Worm (Caenorhabditis elegans): ENCODE results near the gene C09G1.2.

The C09G1.2 gene

ce11 chrX:15997153-15997552, 14.6 kb upstream of the C09G1.2 start:
- TF ChIP-seq pes-1 (GFP tag; IDR thresholded peaks at IDR 0.05) = no peak
- no peak for TF ChIP-seq hnd-1 (tag; optimal IDR thresholded peaks at IDR 0.05)
- TF ChIP-seq hmbx-1 (tag; optimal IDR thresholded peaks at IDR 0.05) = no peak
- TF ChIP-seq hmg-4 (GFP tag; optimal IDR thresholded peaks at IDR 0.05) = no peak
- no peak for TF ChIP-seq B0310.2 (tag; optimal IDR thresholded peaks at IDR 0.05)
- no peak for TF ChIP-seq aly-1 (tag; optimal IDR thresholded peaks at IDR 0.05)
- no peak for TF ChIP-seq ets-7 (tag; optimal IDR thresholded peaks at IDR 0.05)
- no peak for TF ChIP-seq scrt-1 (GFP tag; IDR thresholded peaks at IDR 0.05)

DNA sequence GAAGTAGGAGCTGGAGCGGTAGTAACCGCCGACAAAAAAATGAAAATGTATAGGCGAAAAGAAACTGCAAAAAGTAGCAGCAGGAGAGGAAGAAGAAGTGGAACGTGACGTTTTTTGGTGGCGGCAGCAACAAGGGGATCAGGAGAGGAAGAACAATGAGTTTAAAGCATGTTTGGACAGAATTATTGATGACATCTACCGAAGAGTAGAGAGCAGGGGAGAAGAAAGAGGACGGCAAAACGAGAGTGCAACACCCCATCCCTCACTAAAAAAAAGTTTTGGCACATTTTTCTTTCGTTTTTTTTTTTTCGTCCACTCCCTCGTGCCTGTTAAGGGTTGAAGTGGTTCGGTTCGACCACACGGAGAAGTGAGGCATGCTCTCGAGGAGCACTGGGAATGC, 11.4 kb upstream of the C09G1.2 start:
- TF ChIP-seq tbx-11 (GFP tag; IDR thresholded peaks at IDR 0.05) (no peak), flt-1 (GFP tag; IDR thresholded peaks at IDR 0.05) (no peak), hmg-4 (GFP tag; optimal IDR thresholded peaks at IDR 0.05) (no peak), pes-1 (GFP tag; IDR thresholded peaks at IDR 0.05) (no peak), scrt-1 (GFP tag; IDR thresholded peaks at IDR 0.05) (no peak), hnd-1 (tag; optimal IDR thresholded peaks at IDR 0.05) (no peak), aly-1 (tag; optimal IDR thresholded peaks at IDR 0.05) (no peak), F13C5.2 (tag; optimal IDR thresholded peaks at IDR 0.05) (no peak), ceh-36 (tag; optimal IDR thresholded peaks at IDR 0.05) (no peak), ama-1 (optimal IDR thresholded peaks at IDR 0.05) (no peak), sea-1 (GFP tag; conservative IDR thresholded peaks at IDR 0.05) (no peak), ets-7 (tag; optimal IDR thresholded peaks at IDR 0.05) (no peak), B0310.2 (tag; optimal IDR thresholded peaks at IDR 0.05) (no peak), ceh-13 (GFP tag; optimal IDR thresholded peaks at IDR 0.05) (no peak), tra-4 (tag; optimal IDR thresholded peaks at IDR 0.05) (no peak), hmbx-1 (tag; optimal IDR thresholded peaks at IDR 0.05) (no peak), tbx-37 (GFP tag; conservative IDR thresholded peaks at IDR 0.05) (no peak)

- TF ChIP-seq sea-1 (GFP tag; conservative IDR thresholded peaks at IDR 0.05) (no peak), hmbx-1 (tag; optimal IDR thresholded peaks at IDR 0.05) (no peak), hmg-4 (GFP tag; optimal IDR thresholded peaks at IDR 0.05) (no peak), ets-7 (tag; optimal IDR thresholded peaks at IDR 0.05) (no peak), pes-1 (GFP tag; IDR thresholded peaks at IDR 0.05) (no peak), ceh-36 (tag; optimal IDR thresholded peaks at IDR 0.05) (no peak), flt-1 (GFP tag; IDR thresholded peaks at IDR 0.05) (no peak), tbx-37 (GFP tag; conservative IDR thresholded peaks at IDR 0.05) (no peak), ceh-13 (GFP tag; optimal IDR thresholded peaks at IDR 0.05) (no peak), tbx-11 (GFP tag; IDR thresholded peaks at IDR 0.05) (no peak)
Observed at ce11 chrX:15992806-15993205, 10.3 kb upstream of the C09G1.2 start.

DNA sequence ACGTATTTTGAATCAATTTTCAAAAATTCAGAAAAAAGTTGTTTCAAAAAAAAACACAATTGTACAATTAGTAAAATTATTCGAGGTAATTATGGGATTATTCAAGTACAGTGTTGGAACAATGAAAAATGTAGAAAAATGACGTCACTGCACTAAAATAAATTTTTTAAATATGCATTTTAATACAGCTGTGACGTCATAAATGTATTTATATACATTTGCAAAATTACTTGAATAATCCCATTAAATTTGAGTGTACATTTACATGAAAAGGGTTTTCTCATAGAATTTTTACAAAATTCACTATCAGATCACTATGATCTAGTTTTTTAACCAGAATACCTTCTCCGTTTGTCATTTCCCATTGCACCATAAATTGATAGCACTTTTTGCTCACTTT, 6.0 kb upstream of the C09G1.2 start:
- no peak for TF ChIP-seq ets-7 (tag; optimal IDR thresholded peaks at IDR 0.05)
- no peak for TF ChIP-seq tbx-37 (GFP tag; conservative IDR thresholded peaks at IDR 0.05)
- TF ChIP-seq aly-1 (tag; optimal IDR thresholded peaks at IDR 0.05) = no peak
- TF ChIP-seq pes-1 (GFP tag; IDR thresholded peaks at IDR 0.05) = no peak
- no peak for TF ChIP-seq ama-1 (optimal IDR thresholded peaks at IDR 0.05)
- no peak for TF ChIP-seq B0310.2 (tag; optimal IDR thresholded peaks at IDR 0.05)

DNA sequence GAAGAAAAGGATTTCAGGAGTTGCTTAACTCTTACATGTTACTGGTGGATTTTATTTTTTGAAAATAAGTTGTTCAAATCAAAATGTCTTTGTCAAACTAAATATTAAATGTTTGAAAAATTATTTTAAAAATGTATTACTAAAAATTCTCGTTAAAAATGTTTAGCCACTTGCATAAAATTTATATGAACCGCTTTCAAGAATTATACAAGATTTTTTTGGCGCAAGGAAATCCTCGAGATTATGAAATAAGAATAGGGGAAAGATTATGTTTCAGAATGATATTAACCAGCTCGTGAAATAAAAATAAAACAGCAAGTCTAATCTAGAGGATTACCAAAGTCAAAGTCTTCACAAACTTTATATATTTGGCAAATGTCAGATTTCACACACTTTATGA, 758 bp upstream of the C09G1.2 start:
- no peak for TF ChIP-seq tra-4 (tag; optimal IDR thresholded peaks at IDR 0.05)
- TF ChIP-seq ets-7 (tag; optimal IDR thresholded peaks at IDR 0.05) = no peak
- no peak for TF ChIP-seq tbx-37 (GFP tag; conservative IDR thresholded peaks at IDR 0.05)
- no peak for TF ChIP-seq F13C5.2 (tag; optimal IDR thresholded peaks at IDR 0.05)
- no peak for TF ChIP-seq tbx-11 (GFP tag; IDR thresholded peaks at IDR 0.05)
- TF ChIP-seq pes-1 (GFP tag; IDR thresholded peaks at IDR 0.05) = no peak
- no peak for TF ChIP-seq flt-1 (GFP tag; IDR thresholded peaks at IDR 0.05)
- TF ChIP-seq B0310.2 (tag; optimal IDR thresholded peaks at IDR 0.05) = no peak
- no peak for TF ChIP-seq ceh-13 (GFP tag; optimal IDR thresholded peaks at IDR 0.05)
- no peak for TF ChIP-seq ama-1 (optimal IDR thresholded peaks at IDR 0.05)
- no peak for TF ChIP-seq sea-1 (GFP tag; conservative IDR thresholded peaks at IDR 0.05)
- no peak for TF ChIP-seq scrt-1 (GFP tag; IDR thresholded peaks at IDR 0.05)
- no peak for TF ChIP-seq aly-1 (tag; optimal IDR thresholded peaks at IDR 0.05)
- TF ChIP-seq hmbx-1 (tag; optimal IDR thresholded peaks at IDR 0.05) = no peak
- no peak for TF ChIP-seq ceh-36 (tag; optimal IDR thresholded peaks at IDR 0.05)
- no peak for TF ChIP-seq hmg-4 (GFP tag; optimal IDR thresholded peaks at IDR 0.05)

ce11 chrX:15958767-15959166, 23.8 kb downstream of the C09G1.2 start, which contains the start of gene C09G1.5:
Gene C09G1.5 (plus strand): TSS chrX:15959067.
- TF ChIP-seq tra-4 (tag; optimal IDR thresholded peaks at IDR 0.05) = no peak
- no peak for TF ChIP-seq tbx-11 (GFP tag; IDR thresholded peaks at IDR 0.05)
- TF ChIP-seq pes-1 (GFP tag; IDR thresholded peaks at IDR 0.05) = no peak
- TF ChIP-seq sea-1 (GFP tag; conservative IDR thresholded peaks at IDR 0.05) = no peak
- TF ChIP-seq tbx-37 (GFP tag; conservative IDR thresholded peaks at IDR 0.05) = no peak
- no peak for TF ChIP-seq B0310.2 (tag; optimal IDR thresholded peaks at IDR 0.05)
- no peak for TF ChIP-seq F13C5.2 (tag; optimal IDR thresholded peaks at IDR 0.05)
- no peak for TF ChIP-seq ceh-13 (GFP tag; optimal IDR thresholded peaks at IDR 0.05)
- no peak for TF ChIP-seq aly-1 (tag; optimal IDR thresholded peaks at IDR 0.05)
- no peak for TF ChIP-seq hmbx-1 (tag; optimal IDR thresholded peaks at IDR 0.05)
- TF ChIP-seq hnd-1 (tag; optimal IDR thresholded peaks at IDR 0.05) = no peak
- no peak for TF ChIP-seq hmg-4 (GFP tag; optimal IDR thresholded peaks at IDR 0.05)
- no peak for TF ChIP-seq scrt-1 (GFP tag; IDR thresholded peaks at IDR 0.05)

ce11 chrX:15953611-15954010, 28.9 kb downstream of the C09G1.2 start:
- TF ChIP-seq F13C5.2 (tag; optimal IDR thresholded peaks at IDR 0.05) (no peak), hmbx-1 (tag; optimal IDR thresholded peaks at IDR 0.05) (no peak), scrt-1 (GFP tag; IDR thresholded peaks at IDR 0.05) (no peak)

- TF ChIP-seq ama-1 (optimal IDR thresholded peaks at IDR 0.05) (no peak), scrt-1 (GFP tag; IDR thresholded peaks at IDR 0.05) (no peak), tbx-11 (GFP tag; IDR thresholded peaks at IDR 0.05) (no peak)
Observed at ce11 chrX:15953086-15953485, 29.4 kb downstream of the C09G1.2 start.
